Worm (Caenorhabditis elegans): ENCODE results near the gene eef-1B.1.

ce11 chrIII:8009769-8010168 is 36.6 kb upstream of the eef-1B.1 start, which contains the start of gene cit-1.1:
- TF ChIP-seq nhr-41 (GFP tag; IDR thresholded peaks at IDR 0.05) (no peak), mdl-1 (tag; optimal IDR thresholded peaks at IDR 0.05) (no peak), unc-130 (GFP tag; optimal IDR thresholded peaks at IDR 0.05) (no peak), zfp-3 (GFP tag; conservative IDR thresholded peaks at IDR 0.05) (no peak), F10B5.3 (tag; optimal IDR thresholded peaks at IDR 0.05) (no peak)
